Fruit fly (Drosophila melanogaster) whole organism, prepupa: ENCODE results near the gene CG34106.

Experiments used
- Blimp-1 ChIP-seq: fragments of 200-800 bp; sonication (Bioruptor generic); optimal IDR thresholded peaks from 3 replicates; lab custom pipeline; 2017; ENCODE audit warnings: missing biosample characterization, missing genetic modification characterization, mild to moderate bottlenecking, moderate library complexity, missing genetic modification reagents
- CG3032 ChIP-seq: fragments of 200-800 bp; optimal IDR thresholded peaks from 2 replicates; lab custom pipeline; 2019; ENCODE audit warnings: missing biosample characterization, mild to moderate bottlenecking, missing genetic modification characterization, moderate library complexity
- CG32006 ChIP-seq: fragments of 200-800 bp; sonication (Bioruptor generic); optimal IDR thresholded peaks from 3 replicates; lab custom pipeline; 2017; ENCODE audit warnings: missing biosample characterization, mild to moderate bottlenecking, missing genetic modification characterization
- CG6808 ChIP-seq: fragments of 200-800 bp; sonication (Bioruptor generic); optimal IDR thresholded peaks from 3 replicates; lab custom pipeline; 2017; ENCODE audit warnings: missing biosample characterization, missing genetic modification characterization, mild to moderate bottlenecking, moderate library complexity, missing genetic modification reagents
- CG8632 ChIP-seq: fragments of 200-800 bp; sonication (Bioruptor generic); optimal IDR thresholded peaks from 3 replicates; lab custom pipeline; 2016; ENCODE audit warnings: missing biosample characterization, missing genetic modification characterization

dm6 chr2L:17087341-17087740, 43.5 kb upstream of the CG34106 start, which contains the start of gene CG12620:
- TF ChIP-seq CG8632 (GFP tag; lab: Kevin White, UChicago) (no peak), Blimp-1 (GFP tag; lab: Kevin White, UChicago) (no peak), CG6808 (GFP tag; lab: Kevin White, UChicago) (no peak), CG3032 (tag; lab: Kevin White, UChicago) (no peak), CG32006 (GFP tag; lab: Kevin White, UChicago) (no peak)
